Worm (Caenorhabditis elegans) whole organism, early embryonic: ENCODE results near the gene Y38F1A.2.

Experiments used
- B0310.2 ChIP-seq: sonication (generic microtip); optimal IDR thresholded peaks from 2 replicates; lab custom pipeline; 2016; ENCODE audit warnings: mild to moderate bottlenecking, missing genetic modification characterization, missing compliant biosample characterization
- aly-1 ChIP-seq: sonication (generic microtip); optimal IDR thresholded peaks from 2 replicates; lab custom pipeline; 2016; ENCODE audit warnings: missing genetic modification characterization, missing compliant biosample characterization
- ama-1 ChIP-seq: fragments of 150-350 bp; optimal IDR thresholded peaks from 2 replicates; lab custom pipeline; 2014
- ceh-13 ChIP-seq: fragments of 200-800 bp; sonication (Bioruptor generic); optimal IDR thresholded peaks from 2 replicates; lab custom pipeline; 2018; ENCODE audit warnings: mild to moderate bottlenecking, missing genetic modification characterization, missing compliant biosample characterization
- ceh-36 ChIP-seq: sonication (generic microtip); optimal IDR thresholded peaks from 2 replicates; lab custom pipeline; 2016; ENCODE audit warnings: missing genetic modification characterization, inconsistent platforms, missing compliant biosample characterization
- hmbx-1 ChIP-seq: sonication (generic microtip); optimal IDR thresholded peaks from 2 replicates; lab custom pipeline; 2016; ENCODE audit warnings: mild to moderate bottlenecking, missing genetic modification characterization, missing compliant biosample characterization
- hmg-4 ChIP-seq: fragments of 200-800 bp; sonication (Bioruptor generic); optimal IDR thresholded peaks from 2 replicates; lab custom pipeline; 2018; ENCODE audit warnings: mild to moderate bottlenecking, missing genetic modification characterization, missing compliant biosample characterization
- hnd-1 ChIP-seq: sonication (generic microtip); optimal IDR thresholded peaks from 2 replicates; lab custom pipeline; 2016; ENCODE audit warnings: missing genetic modification characterization, missing compliant biosample characterization
- pes-1 ChIP-seq: fragments of 200-800 bp; sonication (Bioruptor generic); IDR thresholded peaks from 2 replicates; pipeline ENCODE4 v1.3.6; 2022; ENCODE audit warnings: missing genetic modification reagents, missing genetic modification characterization, missing compliant biosample characterization
- sea-1 ChIP-seq: fragments of 200-800 bp; sonication (Bioruptor generic); conservative IDR thresholded peaks from 2 replicates; pipeline ENCODE4 v1.3.6; 2022; ENCODE audit warnings: missing genetic modification characterization, missing compliant biosample characterization
- tbx-11 ChIP-seq: fragments of 200-800 bp; sonication (Bioruptor generic); IDR thresholded peaks from 2 replicates; pipeline ENCODE4 v1.3.6; 2022; ENCODE audit warnings: missing genetic modification characterization, missing compliant biosample characterization
- tbx-37 ChIP-seq: fragments of 200-800 bp; sonication (Bioruptor generic); conservative IDR thresholded peaks from 2 replicates; pipeline ENCODE4 v1.3.6; 2022; ENCODE audit warnings: missing genetic modification reagents, missing genetic modification characterization, missing compliant biosample characterization
- tra-4 ChIP-seq: sonication (generic microtip); optimal IDR thresholded peaks from 2 replicates; lab custom pipeline; 2017; ENCODE audit warnings: missing genetic modification characterization, missing compliant biosample characterization

DNA sequence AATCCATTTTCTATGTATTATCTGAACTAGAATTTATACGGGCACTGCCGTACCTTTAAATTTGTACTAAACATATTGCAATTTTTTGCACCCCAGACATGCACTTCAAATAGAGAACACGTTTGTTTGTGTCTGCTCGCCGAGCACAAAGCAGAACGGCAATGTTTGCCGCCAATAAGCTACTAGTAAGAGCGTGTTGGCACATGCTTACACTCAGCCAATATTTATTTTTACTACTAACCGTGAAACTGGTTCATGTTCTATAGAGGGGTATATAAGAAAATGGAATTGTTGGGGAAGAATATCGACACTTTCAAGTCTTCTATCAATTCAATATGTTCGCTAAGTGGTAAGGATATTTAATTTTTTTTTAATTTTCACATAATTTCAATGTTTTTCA is 47.7 kb upstream of the Y38F1A.2 start, which contains the start of gene nspb-11:
- TF ChIP-seq ceh-13 (GFP tag; lab: Kevin White, UChicago) (no peak), ama-1 (lab: Kevin White, UChicago) (no peak), aly-1 (tag; lab: Kevin White, UChicago) (no peak), B0310.2 (tag; lab: Kevin White, UChicago) (no peak), tbx-11 (GFP tag; lab: Robert Waterston, UW) (no peak), pes-1 (GFP tag; lab: Robert Waterston, UW) (no peak), hmbx-1 (tag; lab: Kevin White, UChicago) (no peak), tbx-37 (no peak), tra-4 (tag; lab: Kevin White, UChicago) (no peak), hnd-1 (no peak), sea-1 (GFP tag; lab: Robert Waterston, UW) (no peak), hmg-4 (no peak), ceh-36 (tag; lab: Kevin White, UChicago) (no peak)
